Fruit fly (Drosophila melanogaster) whole organism, embryonic: Measurements from ENCODE around the gene Cortactin.

Experiments used
- Bdp1 ChIP-seq: fragments of 200-800 bp; sonication (Bioruptor generic); optimal IDR thresholded peaks from 3 replicates; lab custom pipeline; 2016; ENCODE audit warnings: missing biosample characterization, missing genetic modification characterization
- CG13624 ChIP-seq: fragments of 200-800 bp; sonication (Bioruptor generic); optimal IDR thresholded peaks from 2 replicates; lab custom pipeline; 2016; ENCODE audit warnings: missing biosample characterization, missing genetic modification characterization
- CG13894 ChIP-seq: fragments of 200-800 bp; sonication (Bioruptor generic); optimal IDR thresholded peaks from 3 replicates; lab custom pipeline; 2018; ENCODE audit warnings: missing biosample characterization, mild to moderate bottlenecking, missing genetic modification characterization, moderate library complexity
- CG17361 ChIP-seq: fragments of 200-800 bp; sonication (Bioruptor generic); IDR thresholded peaks from 3 replicates; pipeline ENCODE4 v1.3.6; 2022; ENCODE audit warnings: missing biosample characterization, missing genetic modification characterization
- CG17612 ChIP-seq: fragments of 200-800 bp; sonication (Bioruptor generic); IDR thresholded peaks from 2 replicates; pipeline ENCODE4 v1.3.6; 2022; ENCODE audit warnings: missing biosample characterization, missing genetic modification characterization
- CG1832 ChIP-seq: fragments of 200-800 bp; sonication (Bioruptor generic); optimal IDR thresholded peaks from 2 replicates; lab custom pipeline; 2017; ENCODE audit warnings: missing biosample characterization, mild to moderate bottlenecking, missing genetic modification characterization, inconsistent platforms
- CG3065 ChIP-seq: fragments of 200-800 bp; sonication (Bioruptor generic); optimal IDR thresholded peaks from 2 replicates; lab custom pipeline; 2016; ENCODE audit warnings: missing biosample characterization, missing genetic modification characterization
- CG31224 ChIP-seq: fragments of 200-800 bp; sonication (Bioruptor generic); IDR thresholded peaks from 2 replicates; pipeline ENCODE4 v1.3.6; 2022; ENCODE audit warnings: missing biosample characterization, missing genetic modification characterization
- CG3281 ChIP-seq: fragments of 200-800 bp; sonication (Bioruptor generic); optimal IDR thresholded peaks from 3 replicates; lab custom pipeline; 2017; ENCODE audit warnings: missing biosample characterization, mild to moderate bottlenecking, missing genetic modification characterization
- CG4328 ChIP-seq: fragments of 200-800 bp; sonication (Bioruptor generic); optimal IDR thresholded peaks from 3 replicates; lab custom pipeline; 2017; ENCODE audit warnings: missing biosample characterization, missing genetic modification reagents, missing genetic modification characterization
- CG6689 ChIP-seq: fragments of 200-800 bp; sonication (Bioruptor generic); IDR thresholded peaks from 2 replicates; pipeline ENCODE4 v1.3.6; 2022; ENCODE audit warnings: missing biosample characterization, missing genetic modification characterization
- CG6791 ChIP-seq: fragments of 200-800 bp; sonication (Bioruptor generic); IDR thresholded peaks from 3 replicates; pipeline ENCODE4 v1.3.6; 2022; ENCODE audit warnings: missing biosample characterization, missing genetic modification characterization; ENCODE audit not compliant: partially characterized antibody
- CG7372 ChIP-seq: fragments of 200-800 bp; sonication (Bioruptor generic); IDR thresholded peaks from 2 replicates; pipeline ENCODE4 v1.3.6; 2022; ENCODE audit warnings: missing biosample characterization, missing genetic modification characterization
- CG8765 ChIP-seq: fragments of 200-800 bp; sonication (Bioruptor generic); IDR thresholded peaks from 2 replicates; pipeline ENCODE4 v1.3.6; 2022; ENCODE audit warnings: missing biosample characterization, missing genetic modification characterization
- CG9876 ChIP-seq: fragments of 200-800 bp; sonication (Bioruptor generic); optimal IDR thresholded peaks from 2 replicates; lab custom pipeline; 2016; ENCODE audit warnings: missing biosample characterization, missing genetic modification characterization
- Dbx ChIP-seq: fragments of 200-800 bp; sonication (Bioruptor generic); IDR thresholded peaks from 3 replicates; pipeline ENCODE4 v1.3.6; 2022; ENCODE audit warnings: missing biosample characterization, missing genetic modification characterization
- Dek ChIP-seq: fragments of 200-800 bp; sonication (Bioruptor generic); optimal IDR thresholded peaks from 3 replicates; lab custom pipeline; 2019; ENCODE audit warnings: missing biosample characterization, mild to moderate bottlenecking, missing genetic modification characterization, moderate library complexity
- Dll ChIP-seq: fragments of 200-800 bp; sonication (Bioruptor generic); IDR thresholded peaks from 4 replicates; pipeline ENCODE4 v1.3.6; 2022; ENCODE audit warnings: missing biosample characterization, missing genetic modification characterization; ENCODE audit not compliant: partially characterized antibody
- Ets97D ChIP-seq: fragments of 200-800 bp; sonication (Bioruptor generic); optimal IDR thresholded peaks from 3 replicates; lab custom pipeline; 2016; ENCODE audit warnings: missing biosample characterization, missing genetic modification characterization
- Fer3 ChIP-seq: fragments of 200-800 bp; sonication (Bioruptor generic); optimal IDR thresholded peaks from 2 replicates; lab custom pipeline; 2018; ENCODE audit warnings: missing biosample characterization, mild to moderate bottlenecking, missing genetic modification characterization, moderate library complexity
- Gsc ChIP-seq: fragments of 200-800 bp; sonication (Bioruptor generic); IDR thresholded peaks from 2 replicates; pipeline ENCODE4 v1.3.6; 2022; ENCODE audit warnings: missing biosample characterization, missing genetic modification characterization
- HLH3B ChIP-seq: fragments of 200-800 bp; sonication (Bioruptor generic); IDR thresholded peaks from 2 replicates; pipeline ENCODE4 v1.3.6; 2022; ENCODE audit warnings: missing biosample characterization, missing genetic modification characterization
- Hand ChIP-seq: fragments of 200-800 bp; sonication (Bioruptor generic); optimal IDR thresholded peaks from 2 replicates; lab custom pipeline; 2017; ENCODE audit warnings: mild to moderate bottlenecking, missing biosample characterization, missing genetic modification reagents, missing genetic modification characterization
- MBD-R2 ChIP-seq: fragments of 200-800 bp; sonication (Bioruptor generic); IDR thresholded peaks from 2 replicates; pipeline ENCODE4 v1.3.6; 2022; ENCODE audit warnings: missing biosample characterization, missing genetic modification characterization
- Oaz ChIP-seq: fragments of 200-800 bp; sonication (Bioruptor generic); IDR thresholded peaks from 2 replicates; pipeline ENCODE4 v1.3.6; 2022; ENCODE audit warnings: missing biosample characterization, missing genetic modification characterization
- Optix ChIP-seq: fragments of 200-800 bp; sonication (Bioruptor generic); IDR thresholded peaks from 3 replicates; pipeline ENCODE4 v1.3.6; 2022; ENCODE audit warnings: missing biosample characterization, missing genetic modification characterization
- Scr ChIP-seq: fragments of 200-800 bp; sonication (Bioruptor generic); IDR thresholded peaks from 2 replicates; pipeline ENCODE4 v1.3.6; 2022; ENCODE audit warnings: missing biosample characterization, missing genetic modification characterization; ENCODE audit not compliant: partially characterized antibody
- Trl ChIP-seq, 3 experiments: fragments of >200 bp in 2 of 3; fragments of 200-800 bp in 1 of 3; sonication (Bioruptor generic) in 1 of 3; optimal IDR thresholded peaks; 2 replicates in 1 of 3; 3 replicates in 2 of 3; lab custom pipeline; 2016 to 2017; ENCODE audit warnings: missing biosample characterization in 1 of 3, missing genetic modification characterization in 1 of 3
- cg ChIP-seq: fragments of 200-800 bp; sonication (Bioruptor generic); optimal IDR thresholded peaks from 3 replicates; lab custom pipeline; 2019; ENCODE audit warnings: missing biosample characterization, mild to moderate bottlenecking, missing genetic modification characterization, moderate library complexity
- chn ChIP-seq: fragments of 200-800 bp; sonication (Bioruptor generic); optimal IDR thresholded peaks from 2 replicates; lab custom pipeline; 2016; ENCODE audit warnings: missing biosample characterization, missing genetic modification characterization
- crol ChIP-seq: fragments of 200-800 bp; sonication (Bioruptor generic); IDR thresholded peaks from 2 replicates; pipeline ENCODE4 v1.3.6; 2022; ENCODE audit warnings: missing biosample characterization, missing genetic modification characterization
- dm ChIP-seq: fragments of 200-800 bp; sonication (Bioruptor generic); optimal IDR thresholded peaks from 3 replicates; lab custom pipeline; 2016; ENCODE audit warnings: missing biosample characterization, missing genetic modification characterization
- dysf ChIP-seq: fragments of 200-800 bp; sonication (Bioruptor generic); IDR thresholded peaks from 3 replicates; pipeline ENCODE4 v1.3.6; 2022; ENCODE audit warnings: missing biosample characterization, missing genetic modification characterization
- gce ChIP-seq: fragments of 200-800 bp; sonication (Bioruptor generic); IDR thresholded peaks from 3 replicates; pipeline ENCODE4 v1.3.6; 2022; ENCODE audit warnings: missing biosample characterization, missing genetic modification characterization
- h ChIP-seq: fragments of >200 bp; optimal IDR thresholded peaks from 2 replicates; lab custom pipeline; 2017
- hkb ChIP-seq, 2 experiments: fragments of 200-800 bp in 1 of 2; fragments of >200 bp in 1 of 2; sonication (Bioruptor generic) in 1 of 2; IDR thresholded peaks in 1 of 2; optimal IDR thresholded peaks in 1 of 2; 2 replicates each; pipeline versions ENCODE4 v1.3.6 to Lab custom; 2017 to 2022; ENCODE audit warnings: missing biosample characterization in 1 of 2, missing genetic modification characterization in 1 of 2
- ind ChIP-seq: fragments of 200-800 bp; sonication (Bioruptor generic); optimal IDR thresholded peaks from 3 replicates; lab custom pipeline; 2016; ENCODE audit warnings: missing biosample characterization, missing genetic modification characterization
- insv ChIP-seq, 2 experiments: fragments of 200-800 bp; sonication (Bioruptor generic); optimal IDR thresholded peaks; 3 replicates each; lab custom pipeline; 2016 to 2018; ENCODE audit warnings: missing biosample characterization in 2 of 2, missing genetic modification characterization in 2 of 2
- lov ChIP-seq, 2 experiments: fragments of 200-800 bp in 1 of 2; fragments of >200 bp in 1 of 2; sonication (Bioruptor generic) in 1 of 2; IDR thresholded peaks in 1 of 2; optimal IDR thresholded peaks in 1 of 2; 2 replicates in 1 of 2; 3 replicates in 1 of 2; pipeline versions ENCODE4 v1.3.6 to Lab custom; 2017 to 2022; ENCODE audit warnings: missing biosample characterization in 1 of 2, missing genetic modification characterization in 1 of 2
- nerfin-1 ChIP-seq: fragments of 200-800 bp; sonication (Bioruptor generic); optimal IDR thresholded peaks from 3 replicates; lab custom pipeline; 2019; ENCODE audit warnings: missing biosample characterization, mild to moderate bottlenecking, missing genetic modification characterization, moderate library complexity
- onecut ChIP-seq: fragments of 200-800 bp; sonication (Bioruptor generic); IDR thresholded peaks from 2 replicates; pipeline ENCODE4 v1.3.6; 2022; ENCODE audit warnings: missing biosample characterization, missing genetic modification characterization
- pan ChIP-seq, 4 experiments: fragments of >200 bp in 3 of 4; fragments of 200-800 bp in 1 of 4; sonication (Bioruptor generic) in 1 of 4; optimal IDR thresholded peaks in 3 of 4; IDR thresholded peaks in 1 of 4; 2 replicates each; pipeline versions ENCODE4 v1.3.6 to Lab custom; 2017 to 2022; ENCODE audit warnings: missing biosample characterization in 2 of 4, missing genetic modification characterization in 2 of 4, mixed read lengths in 1 of 4
- pros ChIP-seq: fragments of 200-800 bp; sonication (Bioruptor generic); optimal IDR thresholded peaks from 3 replicates; lab custom pipeline; 2019; ENCODE audit warnings: missing biosample characterization, mild to moderate bottlenecking, missing genetic modification characterization, moderate library complexity
- sd ChIP-seq: fragments of 200-800 bp; sonication (Bioruptor generic); optimal IDR thresholded peaks from 3 replicates; lab custom pipeline; 2018; ENCODE audit warnings: missing biosample characterization, mild to moderate bottlenecking, missing genetic modification characterization, moderate library complexity
- sr ChIP-seq: fragments of 200-800 bp; sonication (Bioruptor generic); IDR thresholded peaks from 3 replicates; pipeline ENCODE4 v1.3.6; 2022; ENCODE audit warnings: missing biosample characterization, missing genetic modification characterization
- tll ChIP-seq, 2 experiments: fragments of 200-800 bp in 1 of 2; fragments of >200 bp in 1 of 2; sonication (Bioruptor generic) in 1 of 2; optimal IDR thresholded peaks; 2 replicates each; lab custom pipeline; 2017 to 2019; ENCODE audit warnings: missing biosample characterization in 2 of 2, missing genetic modification characterization in 2 of 2, mild to moderate bottlenecking in 1 of 2, moderate library complexity in 1 of 2
- tup ChIP-seq: fragments of 200-800 bp; sonication (Bioruptor generic); optimal IDR thresholded peaks from 2 replicates; lab custom pipeline; 2016; ENCODE audit warnings: missing biosample characterization, mild to moderate bottlenecking, missing genetic modification characterization, moderate library complexity
- unpg ChIP-seq: fragments of 200-800 bp; sonication (Bioruptor generic); optimal IDR thresholded peaks from 3 replicates; lab custom pipeline; 2018; ENCODE audit warnings: missing biosample characterization, mild to moderate bottlenecking, missing genetic modification characterization, moderate library complexity

The Cortactin gene

dm6 chr3R:21096532-21097143 is 32.4 kb upstream of the Cortactin start:
- TF ChIP-seq cg (GFP tag; lab: Kevin White, UChicago) (peak; percentile 55), sd (no peak), hkb (optimal IDR thresholded peaks at IDR 0.05; lab: Kevin White, UChicago) (no peak), hkb (GFP tag; IDR thresholded peaks at IDR 0.05; lab: Robert Waterston, UW) (0 out of 2 replicates have a peak, but pooled peaks have one; percentile 14), pan (optimal IDR thresholded peaks at IDR 0.05; lab: Kevin White, UChicago) (no peak), pan (GFP tag; optimal IDR thresholded peaks at IDR 0.05 in 1 of 2, IDR thresholded peaks at IDR 0.05 in 1 of 2) (no peak), tup (GFP tag; lab: Kevin White, UChicago) (no peak), Oaz (no peak), CG17612 (GFP tag; lab: Robert Waterston, UW) (no peak), Dll (GFP tag; lab: Robert Waterston, UW) (peak; percentile 42; the same call in 1 of the 4 replicates), MBD-R2 (GFP tag; lab: Robert Waterston, UW) (0 out of 2 replicates have a peak, but pooled peaks have one; percentile 10), gce (GFP tag; lab: Robert Waterston, UW) (0 out of 3 replicates have a peak, but pooled peaks have one; percentile 13), CG13624 (GFP tag; lab: Kevin White, UChicago) (no peak), CG17361 (GFP tag; lab: Robert Waterston, UW) (no peak), onecut (peak; percentile 87), lov (optimal IDR thresholded peaks at IDR 0.05; lab: Kevin White, UChicago) (no peak), lov (GFP tag; IDR thresholded peaks at IDR 0.05; lab: Robert Waterston, UW) (no peak), sr (GFP tag; lab: Robert Waterston, UW) (0 out of 3 replicates have a peak, but pooled peaks have one; percentile 11), Fer3 (tag; lab: Kevin White, UChicago) (no peak), CG7372 (GFP tag; lab: Robert Waterston, UW) (no peak), h (no peak), CG8765 (GFP tag; lab: Robert Waterston, UW) (no peak), HLH3B (GFP tag; lab: Robert Waterston, UW) (no peak), dm (GFP tag; lab: Kevin White, UChicago) (no peak), nerfin-1 (tag; lab: Kevin White, UChicago) (peak; percentile 30), CG9876 (GFP tag; lab: Kevin White, UChicago) (no peak), crol (GFP tag; lab: Robert Waterston, UW) (peak; percentile 13; the same call in 1 of the 2 replicates), dysf (GFP tag; lab: Robert Waterston, UW) (no peak), CG1832 (GFP tag; lab: Kevin White, UChicago) (no peak), CG4328 (no peak), Gsc (no peak), Scr (GFP tag; lab: Robert Waterston, UW) (0 out of 2 replicates have a peak, but pooled peaks have one; percentile 6), Optix (no peak), insv (GFP tag; optimal IDR thresholded peaks at IDR 0.05; lab: Kevin White, UChicago) (peak in 1 of 2 experiments; percentile 18), CG6791 (GFP tag; lab: Robert Waterston, UW) (peak; percentile 39; the same call in 1 of the 3 replicates), Dek (tag; lab: Kevin White, UChicago) (no peak), Hand (no peak), Bdp1 (GFP tag; lab: Kevin White, UChicago) (no peak), CG3065 (no peak), unpg (GFP tag; lab: Kevin White, UChicago) (no peak), CG31224 (GFP tag; lab: Robert Waterston, UW) (no peak), Ets97D (GFP tag; lab: Kevin White, UChicago) (no peak), ind (GFP tag; lab: Kevin White, UChicago) (no peak), tll (GFP tag; optimal IDR thresholded peaks at IDR 0.05; lab: Kevin White, UChicago) (peak in 1 of 2 experiments; percentile 32), CG3281 (GFP tag; lab: Kevin White, UChicago) (no peak), pros (GFP tag; lab: Kevin White, UChicago) (peak; percentile 51), Dbx (no peak), Trl (optimal IDR thresholded peaks at IDR 0.05; lab: Kevin White, UChicago) (peak; percentile 70 to 72), Trl (GFP tag; optimal IDR thresholded peaks at IDR 0.05; lab: Kevin White, UChicago) (no peak), CG6689 (GFP tag; lab: Robert Waterston, UW) (peak; percentile 49), CG13894 (tag; lab: Kevin White, UChicago) (no peak), chn (GFP tag; lab: Kevin White, UChicago) (peak; percentile 27)
